Fruit fly (Drosophila melanogaster): Measurements from ENCODE around the gene drd.
A peak's percentile ranks its signal among the peaks of the same experiment; 100 is the strongest.

drd gene

DNA sequence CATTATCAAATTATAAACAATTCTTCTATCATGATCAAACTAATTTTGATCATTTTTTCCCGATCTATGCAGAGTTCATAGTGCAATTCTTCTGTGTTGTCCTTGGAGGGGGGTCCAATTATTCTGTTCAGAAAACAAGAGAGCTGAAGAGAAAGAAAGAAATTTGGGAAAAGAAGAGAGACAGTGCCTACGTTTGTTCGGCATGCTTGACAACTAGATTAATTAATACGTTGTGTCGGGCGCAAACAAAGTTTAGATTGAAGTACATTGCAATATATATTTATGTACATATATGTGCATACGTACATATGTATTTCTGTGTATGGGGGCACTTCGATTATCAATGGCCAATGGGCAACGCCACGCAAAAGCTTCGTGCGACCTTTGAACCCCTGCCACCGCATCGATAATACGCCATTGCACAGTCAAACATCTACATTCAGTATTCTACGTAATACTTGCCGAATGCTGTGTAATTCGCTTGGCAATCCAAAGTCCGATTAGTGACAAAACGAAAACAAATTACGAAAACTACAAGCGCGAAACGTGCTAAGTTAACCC, 47.9 kb upstream of the drd start:
- TF ChIP-seq CG3995 (GFP tag; optimal IDR thresholded peaks at IDR 0.05) (no peak), Antp (GFP tag; optimal IDR thresholded peaks at IDR 0.05) (no peak), sens (GFP tag) (peak; percentile 62), emc (GFP tag; optimal IDR thresholded peaks at IDR 0.05) (no peak), CG17802 (tag; optimal IDR thresholded peaks at IDR 0.05) (no peak), zfh1 (GFP tag; IDR thresholded peaks at IDR 0.05) (no peak), CG7987 (GFP tag; optimal IDR thresholded peaks at IDR 0.05) (no peak), CG10366 (GFP tag; IDR thresholded peaks at IDR 0.05) (no peak), Xrp1 (GFP tag; IDR thresholded peaks at IDR 0.05) (no peak), CG14667 (GFP tag; IDR thresholded peaks at IDR 0.05) (no peak), CG8944 (GFP tag; optimal IDR thresholded peaks at IDR 0.05) (no peak), Nf-YA (GFP tag; IDR thresholded peaks at IDR 0.05) (no peak), HmgD (GFP tag; optimal IDR thresholded peaks at IDR 0.05) (no peak), BEAF-32 (GFP tag; optimal IDR thresholded peaks at IDR 0.05) (no peak), CG17829 (tag; optimal IDR thresholded peaks at IDR 0.05) (no peak), Med (GFP tag) (peak; percentile 30), CG10209 (GFP tag; optimal IDR thresholded peaks at IDR 0.05) (no peak), CG1603 (tag; optimal IDR thresholded peaks at IDR 0.05) (no peak), bsh (GFP tag; optimal IDR thresholded peaks at IDR 0.05) (peak in 1 of 2 experiments; percentile 35), CG8359 (GFP tag; optimal IDR thresholded peaks at IDR 0.05; ENCODE audit: borderline replicate concordance) (no peak), CG8290 (GFP tag; optimal IDR thresholded peaks at IDR 0.05) (no peak), CG8290 (tag; optimal IDR thresholded peaks at IDR 0.05) (no peak), CG11723 (GFP tag; optimal IDR thresholded peaks at IDR 0.05) (no peak), Myb (GFP tag; optimal IDR thresholded peaks at IDR 0.05) (no peak), CG10431 (GFP tag; optimal IDR thresholded peaks at IDR 0.05) (no peak), nom (GFP tag; optimal IDR thresholded peaks at IDR 0.05) (peak; percentile 53), Nf-YC (tag; optimal IDR thresholded peaks at IDR 0.05) (peak; percentile 43), Jarid2 (GFP tag; optimal IDR thresholded peaks at IDR 0.05) (no peak), Nf-YB (GFP tag; optimal IDR thresholded peaks at IDR 0.05) (peak; percentile 15), Hr78 (GFP tag; optimal IDR thresholded peaks at IDR 0.05) (peak in 1 of 2 experiments; percentile 79)

DNA sequence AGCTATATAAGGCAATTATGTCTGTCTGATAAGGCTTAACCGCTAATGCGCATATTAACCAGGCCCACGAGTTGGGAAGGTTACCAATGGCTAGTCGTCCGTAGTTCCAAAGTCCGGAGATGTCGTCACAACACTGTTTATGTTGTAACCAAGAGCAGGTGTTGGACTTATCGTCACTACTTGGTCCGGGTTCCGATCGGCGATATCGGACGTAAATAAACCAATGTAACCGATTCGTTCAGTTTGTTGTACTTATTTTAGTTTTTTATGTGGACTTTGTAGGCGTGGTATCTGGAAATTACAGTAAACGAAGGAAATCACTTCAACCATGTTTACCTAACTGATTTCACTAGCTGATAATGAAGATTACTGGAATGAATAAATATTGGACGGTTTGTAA, 47.2 kb upstream of the drd start:
- TF ChIP-seq gsb (GFP tag; IDR thresholded peaks at IDR 0.05), result no peak
- TF ChIP-seq CG13624 (GFP tag; optimal IDR thresholded peaks at IDR 0.05), result peak; percentile 22
- no peak for TF ChIP-seq HmgD (GFP tag; optimal IDR thresholded peaks at IDR 0.05)
- TF ChIP-seq sc (optimal IDR thresholded peaks at IDR 0.05), result no peak
- no peak for TF ChIP-seq sc (GFP tag; optimal IDR thresholded peaks at IDR 0.05)
- no peak for TF ChIP-seq CG8089 (GFP tag; optimal IDR thresholded peaks at IDR 0.05)
- TF ChIP-seq CG2875 (GFP tag; optimal IDR thresholded peaks at IDR 0.05), result peak; percentile 38
- peak in 1 of 2 experiments; percentile 32 for TF ChIP-seq bsh (GFP tag; optimal IDR thresholded peaks at IDR 0.05)
- TF ChIP-seq CG10565 (GFP tag; optimal IDR thresholded peaks at IDR 0.05), result no peak
- TF ChIP-seq CG14441 (GFP tag; IDR thresholded peaks at IDR 0.05), result no peak
- peak; percentile 9 for TF ChIP-seq CG14710 (tag; optimal IDR thresholded peaks at IDR 0.05)
- peak; percentile 18 for TF ChIP-seq pfk (GFP tag; optimal IDR thresholded peaks at IDR 0.05)
- peak; percentile 47 for TF ChIP-seq CG33557 (GFP tag; optimal IDR thresholded peaks at IDR 0.05)
- peak; percentile 9 for TF ChIP-seq CG17568 (GFP tag; optimal IDR thresholded peaks at IDR 0.05)
- TF ChIP-seq CG4617 (GFP tag; optimal IDR thresholded peaks at IDR 0.05; ENCODE audit: borderline replicate concordance), result no peak
- peak; percentile 35 for TF ChIP-seq Sox100B (GFP tag; optimal IDR thresholded peaks at IDR 0.05)
- peak; percentile 62 for TF ChIP-seq ATbp (GFP tag; optimal IDR thresholded peaks at IDR 0.05)
- TF ChIP-seq unc-4 (GFP tag; IDR thresholded peaks at IDR 0.05; ENCODE audit: partially characterized antibody), result no peak
- TF ChIP-seq CG10209 (GFP tag; optimal IDR thresholded peaks at IDR 0.05), result peak; percentile 14
- no peak for TF ChIP-seq sob (GFP tag; IDR thresholded peaks at IDR 0.05)
- TF ChIP-seq lab (GFP tag; optimal IDR thresholded peaks at IDR 0.05), result peak; percentile 29
- TF ChIP-seq esg (GFP tag; conservative IDR thresholded peaks at IDR 0.05), result no peak
- no peak for TF ChIP-seq Taf1 (GFP tag; IDR thresholded peaks at IDR 0.05)
